Worm (Caenorhabditis elegans) whole organism, L1 larva: ENCODE results near the gene ZK1320.3.

ENCODE experiments used
- C16A3.4 ChIP-seq: fragments of 150-350 bp; optimal IDR thresholded peaks from 2 replicates; lab custom pipeline; 2014; ENCODE audit warnings: missing biosample characterization, missing genetic modification characterization
- C34B4.2 ChIP-seq: sonication (generic microtip); optimal IDR thresholded peaks from 2 replicates; lab custom pipeline; 2017; ENCODE audit warnings: mild to moderate bottlenecking, missing genetic modification characterization, missing compliant biosample characterization
- Y116A8C.19 ChIP-seq: sonication (generic microtip); optimal IDR thresholded peaks from 2 replicates; lab custom pipeline; 2016; ENCODE audit warnings: missing compliant biosample characterization, missing genetic modification characterization, borderline replicate concordance
- aha-1 ChIP-seq: fragments of 150-350 bp; optimal IDR thresholded peaks from 2 replicates; lab custom pipeline; 2014; ENCODE audit warnings: missing biosample characterization, missing genetic modification characterization
- alr-1 ChIP-seq: fragments of 200-800 bp; sonication (Bioruptor generic); optimal IDR thresholded peaks from 2 replicates; lab custom pipeline; 2018; ENCODE audit warnings: borderline replicate concordance, mild to moderate bottlenecking, missing genetic modification characterization, missing compliant biosample characterization
- aly-2 ChIP-seq: fragments of 150-350 bp; optimal IDR thresholded peaks from 2 replicates; lab custom pipeline; 2014; ENCODE audit warnings: missing biosample characterization, missing genetic modification characterization
- ama-1 ChIP-seq: fragments of 150-350 bp; optimal IDR thresholded peaks from 2 replicates; lab custom pipeline; 2014
- dpl-1 ChIP-seq, 3 experiments: fragments of 150-350 bp in 2 of 3; sonication (generic microtip) in 1 of 3; optimal IDR thresholded peaks; 2 replicates each; lab custom pipeline; 2014 to 2017; ENCODE audit warnings: missing biosample characterization in 3 of 3, missing genetic modification characterization in 3 of 3, missing genetic modification reagents in 3 of 3
- dsc-1 ChIP-seq: sonication (generic microtip); optimal IDR thresholded peaks from 2 replicates; lab custom pipeline; 2016; ENCODE audit warnings: mild to moderate bottlenecking, missing genetic modification characterization, missing compliant biosample characterization
- efl-1 ChIP-seq, 4 experiments: fragments of 150-350 bp; optimal IDR thresholded peaks in 3 of 4; peaks in 1 of 4; 1 replicate in 1 of 4; 2 replicates in 3 of 4; lab custom pipeline; 2014; ENCODE audit warnings: missing biosample characterization in 2 of 4, missing genetic modification characterization in 2 of 4, missing genetic modification reagents in 2 of 4
- egl-13 ChIP-seq: sonication (generic microtip); optimal IDR thresholded peaks from 2 replicates; lab custom pipeline; 2016; ENCODE audit warnings: missing genotype, missing genetic modification reagents, missing genetic modification characterization, missing compliant biosample characterization
- egl-27 ChIP-seq, 2 experiments: fragments of 150-350 bp in 1 of 2; sonication (generic microtip); optimal IDR thresholded peaks; 3 replicates each; lab custom pipeline; 2017 to 2018; ENCODE audit warnings: missing biosample characterization in 2 of 2, missing genetic modification characterization in 2 of 2, missing genetic modification reagents in 2 of 2
- elt-3 ChIP-seq, 6 experiments: fragments of 150-350 bp in 1 of 6; sonication (generic microtip); optimal IDR thresholded peaks; 2 replicates each; lab custom pipeline; 2017 to 2018; ENCODE audit warnings: missing biosample characterization in 6 of 6, missing genetic modification characterization in 6 of 6, inconsistent platforms in 1 of 6
- ets-5 ChIP-seq: fragments of 200-800 bp; sonication (Bioruptor generic); IDR thresholded peaks from 2 replicates; pipeline ENCODE4 v1.3.6; 2022; ENCODE audit warnings: missing genetic modification characterization, missing compliant biosample characterization
- fkh-10 ChIP-seq: sonication (generic microtip); optimal IDR thresholded peaks from 2 replicates; lab custom pipeline; 2017; ENCODE audit warnings: missing biosample characterization, missing genetic modification reagents, missing genetic modification characterization
- fkh-4 ChIP-seq: sonication (generic microtip); optimal IDR thresholded peaks from 2 replicates; lab custom pipeline; 2016; ENCODE audit warnings: missing compliant biosample characterization, missing genetic modification characterization, borderline replicate concordance
- grh-1 ChIP-seq: fragments of 200-800 bp; sonication (Bioruptor generic); IDR thresholded peaks from 2 replicates; pipeline ENCODE4 v1.3.6; 2022; ENCODE audit warnings: missing genetic modification reagents, missing genetic modification characterization, missing compliant biosample characterization
- hlh-17 ChIP-seq: fragments of 200-800 bp; sonication (Bioruptor generic); optimal IDR thresholded peaks from 2 replicates; lab custom pipeline; 2018; ENCODE audit warnings: missing genetic modification characterization, mild to moderate bottlenecking, missing compliant biosample characterization, moderate library complexity, borderline replicate concordance
- hpl-2 ChIP-seq: fragments of 150-350 bp; optimal IDR thresholded peaks from 2 replicates; lab custom pipeline; 2014; ENCODE audit warnings: missing biosample characterization, missing genetic modification reagents, missing genetic modification characterization
- irx-1 ChIP-seq: sonication (generic microtip); optimal IDR thresholded peaks from 2 replicates; lab custom pipeline; 2016; ENCODE audit warnings: missing genetic modification characterization, missing compliant biosample characterization
- isw-1 ChIP-seq: fragments of 200-800 bp; sonication (Bioruptor generic); IDR thresholded peaks from 2 replicates; pipeline ENCODE4 v1.3.6; 2022; ENCODE audit warnings: missing genetic modification characterization, missing compliant biosample characterization
- lin-13 ChIP-seq: fragments of 150-350 bp; optimal IDR thresholded peaks from 2 replicates; lab custom pipeline; 2014; ENCODE audit warnings: missing biosample characterization, missing genetic modification reagents, missing genetic modification characterization
- lin-14 ChIP-seq: fragments of 200-800 bp; sonication (Bioruptor generic); optimal IDR thresholded peaks from 2 replicates; lab custom pipeline; 2018; ENCODE audit warnings: mild to moderate bottlenecking, missing genetic modification characterization, moderate library complexity, missing compliant biosample characterization
- lin-15B ChIP-seq: fragments of 150-350 bp; sonication (generic microtip); optimal IDR thresholded peaks from 3 replicates; lab custom pipeline; 2014; ENCODE audit warnings: missing biosample characterization, missing genetic modification characterization
- lin-39 ChIP-seq: fragments of 150-350 bp; optimal IDR thresholded peaks from 2 replicates; lab custom pipeline; 2014; ENCODE audit warnings: missing biosample characterization, missing genetic modification reagents, missing genetic modification characterization
- lir-3 ChIP-seq: sonication (generic microtip); optimal IDR thresholded peaks from 2 replicates; lab custom pipeline; 2016; ENCODE audit warnings: mild to moderate bottlenecking, missing genetic modification characterization, moderate library complexity, missing compliant biosample characterization; ENCODE audit not compliant: poor library complexity
- lsy-2 ChIP-seq, 2 experiments: fragments of 150-350 bp; optimal IDR thresholded peaks; 2 replicates each; lab custom pipeline; 2014; ENCODE audit warnings: missing biosample characterization in 2 of 2, missing genetic modification characterization in 2 of 2
- mdl-1 ChIP-seq, 2 experiments: fragments of 150-350 bp; optimal IDR thresholded peaks; 2 replicates each; lab custom pipeline; 2014 to 2017; ENCODE audit warnings: missing biosample characterization in 2 of 2, missing genetic modification characterization in 2 of 2, inconsistent platforms in 1 of 2
- mef-2 ChIP-seq: fragments of 150-350 bp; optimal IDR thresholded peaks from 2 replicates; lab custom pipeline; 2014; ENCODE audit warnings: missing biosample characterization, missing genetic modification characterization
- mep-1 ChIP-seq: fragments of 150-350 bp; optimal IDR thresholded peaks from 2 replicates; lab custom pipeline; 2014; ENCODE audit warnings: missing biosample characterization, missing genetic modification characterization
- nhr-11 ChIP-seq: fragments of 150-350 bp; optimal IDR thresholded peaks from 2 replicates; lab custom pipeline; 2014; ENCODE audit warnings: missing biosample characterization, missing genetic modification characterization
- nhr-12 ChIP-seq: sonication (generic microtip); optimal IDR thresholded peaks from 2 replicates; lab custom pipeline; 2017; ENCODE audit warnings: missing biosample characterization, missing genetic modification characterization
- nhr-19 ChIP-seq: fragments of 200-800 bp; sonication (Bioruptor generic); conservative IDR thresholded peaks from 2 replicates; pipeline ENCODE4 v1.3.6; 2022; ENCODE audit warnings: missing genetic modification characterization, missing compliant biosample characterization
- nhr-20 ChIP-seq: sonication (generic microtip); optimal IDR thresholded peaks from 2 replicates; lab custom pipeline; 2016; ENCODE audit warnings: mild to moderate bottlenecking, missing genetic modification characterization, missing compliant biosample characterization
- nhr-47 ChIP-seq: sonication (generic microtip); optimal IDR thresholded peaks from 2 replicates; lab custom pipeline; 2016; ENCODE audit warnings: mild to moderate bottlenecking, missing genetic modification characterization, moderate library complexity, missing compliant biosample characterization
- nhr-71 ChIP-seq: sonication (generic microtip); optimal IDR thresholded peaks from 2 replicates; lab custom pipeline; 2016; ENCODE audit warnings: mild to moderate bottlenecking, missing genetic modification characterization, moderate library complexity, missing compliant biosample characterization
- nhr-76 ChIP-seq: sonication (generic microtip); optimal IDR thresholded peaks from 2 replicates; lab custom pipeline; 2017; ENCODE audit warnings: missing biosample characterization, missing genetic modification characterization
- nhr-90 ChIP-seq: sonication (generic microtip); optimal IDR thresholded peaks from 2 replicates; lab custom pipeline; 2016; ENCODE audit warnings: mild to moderate bottlenecking, missing genetic modification characterization, missing compliant biosample characterization; ENCODE audit not compliant: poor library complexity
- pag-3 ChIP-seq: sonication (generic microtip); optimal IDR thresholded peaks from 2 replicates; lab custom pipeline; 2017; ENCODE audit warnings: missing genetic modification characterization, mild to moderate bottlenecking, missing compliant biosample characterization, antibody characterized with exemption, borderline replicate concordance; ENCODE audit not compliant: insufficient read depth
- rnt-1 ChIP-seq: sonication (generic microtip); optimal IDR thresholded peaks from 2 replicates; lab custom pipeline; 2016; ENCODE audit warnings: mild to moderate bottlenecking, missing genetic modification characterization, moderate library complexity, missing compliant biosample characterization
- skn-1 ChIP-seq: fragments of 150-350 bp; optimal IDR thresholded peaks from 2 replicates; lab custom pipeline; 2014; ENCODE audit warnings: missing biosample characterization, missing genetic modification characterization
- sox-4 ChIP-seq: sonication (generic microtip); optimal IDR thresholded peaks from 2 replicates; lab custom pipeline; 2016; ENCODE audit warnings: missing genetic modification characterization, missing compliant biosample characterization
- sptf-1 ChIP-seq: fragments of 150-350 bp; optimal IDR thresholded peaks from 2 replicates; lab custom pipeline; 2014; ENCODE audit warnings: missing biosample characterization, missing genetic modification characterization
- sup-37 ChIP-seq: fragments of 200-800 bp; sonication (Bioruptor generic); optimal IDR thresholded peaks from 2 replicates; lab custom pipeline; 2018; ENCODE audit warnings: mild to moderate bottlenecking, missing genetic modification characterization, missing compliant biosample characterization
- swsn-7 ChIP-seq: sonication (generic microtip); optimal IDR thresholded peaks from 2 replicates; lab custom pipeline; 2016; ENCODE audit warnings: missing genetic modification characterization, missing compliant biosample characterization
- tbx-2 ChIP-seq: sonication (generic microtip); optimal IDR thresholded peaks from 2 replicates; lab custom pipeline; 2016; ENCODE audit warnings: missing genetic modification characterization, missing compliant biosample characterization
- unc-30 ChIP-seq: sonication (generic microtip); optimal IDR thresholded peaks from 2 replicates; lab custom pipeline; 2017; ENCODE audit warnings: missing biosample characterization, missing genetic modification characterization
- zip-4 ChIP-seq: fragments of 200-800 bp; sonication (Bioruptor generic); optimal IDR thresholded peaks from 2 replicates; lab custom pipeline; 2018; ENCODE audit warnings: mild to moderate bottlenecking, missing genetic modification characterization, moderate library complexity, missing compliant biosample characterization
- ztf-11 ChIP-seq, 2 experiments: sonication (generic microtip); optimal IDR thresholded peaks; 2 replicates each; lab custom pipeline; 2016 to 2017; ENCODE audit warnings: missing genetic modification characterization in 2 of 2, missing biosample characterization in 1 of 2, missing compliant biosample characterization in 1 of 2

ZK1320.3 gene

DNA sequence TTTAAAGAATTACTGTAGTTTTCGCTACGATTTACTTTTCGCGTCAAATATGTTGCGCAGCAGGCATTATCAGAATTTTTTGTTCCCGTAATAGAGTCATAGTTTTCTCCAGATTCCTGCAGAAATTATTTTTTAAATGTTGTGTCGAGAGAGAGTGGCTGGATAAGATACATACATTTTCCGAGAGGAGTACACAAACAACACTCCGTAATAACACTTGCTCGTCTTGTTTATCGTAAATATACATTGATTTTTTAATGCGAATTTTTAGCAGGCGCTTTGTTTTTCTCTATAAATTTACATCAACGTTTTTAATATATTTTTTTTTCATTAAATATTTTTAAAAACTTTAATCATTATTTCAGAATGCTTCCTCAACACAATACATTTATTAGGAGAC, 8.7 kb upstream of the ZK1320.3 start, which contains the start of gene taf-8 (continued):
- TF ChIP-seq hlh-17 (GFP tag; lab: Kevin White, UChicago) (no peak), nhr-90 (peak; percentile 50), dpl-1 (GFP tag; optimal IDR thresholded peaks at IDR 0.05; lab: Kevin White, UChicago) (peak; percentile 41 to 70 (median 69)), nhr-12 (tag; lab: Kevin White, UChicago) (no peak), lin-39 (tag; lab: Kevin White, UChicago) (peak; percentile 57), nhr-19 (GFP tag; lab: Robert Waterston, UW) (peak; percentile 74), egl-27 (tag; optimal IDR thresholded peaks at IDR 0.05; lab: Kevin White, UChicago) (no peak), ets-5 (GFP tag; lab: Robert Waterston, UW) (no peak), nhr-11 (tag; lab: Kevin White, UChicago) (peak; percentile 60), C34B4.2 (tag; lab: Kevin White, UChicago) (no peak), fkh-10 (no peak), grh-1 (GFP tag; lab: Robert Waterston, UW) (no peak), ama-1 (no peak), sox-4 (tag; lab: Kevin White, UChicago) (no peak), swsn-7 (tag; lab: Kevin White, UChicago) (peak; percentile 71), pag-3 (tag; lab: Kevin White, UChicago) (no peak), aha-1 (tag; lab: Kevin White, UChicago) (no peak), lin-13 (GFP tag; lab: Kevin White, UChicago) (peak; percentile 25), egl-13 (tag; lab: Kevin White, UChicago) (peak; percentile 8), sptf-1 (tag; lab: Kevin White, UChicago) (no peak), tbx-2 (tag; lab: Kevin White, UChicago) (peak; percentile 71), alr-1 (tag; lab: Kevin White, UChicago) (no peak), Y116A8C.19 (tag; lab: Kevin White, UChicago) (no peak), nhr-47 (peak; percentile 79), aly-2 (peak; percentile 31), mef-2 (tag; lab: Kevin White, UChicago) (no peak), zip-4 (GFP tag; lab: Kevin White, UChicago) (no peak), irx-1 (tag; lab: Kevin White, UChicago) (peak; percentile 32), nhr-71 (peak; percentile 76), nhr-20 (tag; lab: Kevin White, UChicago) (peak; percentile 79), dsc-1 (peak; percentile 52), elt-3 (tag; optimal IDR thresholded peaks at IDR 0.05; lab: Kevin White, UChicago) (peak in 1 of 6 experiments; percentile 6), fkh-4 (no peak), lir-3 (tag; lab: Kevin White, UChicago) (peak; percentile 54), efl-1 (optimal IDR thresholded peaks at IDR 0.05; lab: Kevin White, UChicago) (peak; percentile 60 to 76), efl-1 (GFP tag; optimal IDR thresholded peaks at IDR 0.05 in 1 of 2; lab: Kevin White, UChicago) (peak; percentile 65 to 97), sup-37 (GFP tag; lab: Kevin White, UChicago) (no peak), nhr-76 (tag; lab: Kevin White, UChicago) (no peak), C16A3.4 (tag; lab: Kevin White, UChicago) (peak; percentile 69), unc-30 (no peak), rnt-1 (peak; percentile 62), mep-1 (tag; lab: Kevin White, UChicago) (no peak), lin-15B (tag; lab: Kevin White, UChicago) (peak; percentile 24), skn-1 (tag; lab: Kevin White, UChicago) (peak; percentile 13), mdl-1 (tag; optimal IDR thresholded peaks at IDR 0.05; lab: Kevin White, UChicago) (no peak), lin-14 (GFP tag; lab: Kevin White, UChicago) (peak; percentile 71), lsy-2 (tag; optimal IDR thresholded peaks at IDR 0.05; lab: Kevin White, UChicago) (peak; percentile 82 to 83), isw-1 (peak; percentile 33), hpl-2 (GFP tag; lab: Kevin White, UChicago) (no peak), ztf-11 (tag; optimal IDR thresholded peaks at IDR 0.05; lab: Kevin White, UChicago) (peak in 1 of 2 experiments; percentile 34)
